Fruit fly (Drosophila melanogaster): Measurements from ENCODE around the gene CG11537.
A peak's percentile ranks its signal among the peaks of the same experiment; 100 is the strongest.

CG11537 gene

DNA sequence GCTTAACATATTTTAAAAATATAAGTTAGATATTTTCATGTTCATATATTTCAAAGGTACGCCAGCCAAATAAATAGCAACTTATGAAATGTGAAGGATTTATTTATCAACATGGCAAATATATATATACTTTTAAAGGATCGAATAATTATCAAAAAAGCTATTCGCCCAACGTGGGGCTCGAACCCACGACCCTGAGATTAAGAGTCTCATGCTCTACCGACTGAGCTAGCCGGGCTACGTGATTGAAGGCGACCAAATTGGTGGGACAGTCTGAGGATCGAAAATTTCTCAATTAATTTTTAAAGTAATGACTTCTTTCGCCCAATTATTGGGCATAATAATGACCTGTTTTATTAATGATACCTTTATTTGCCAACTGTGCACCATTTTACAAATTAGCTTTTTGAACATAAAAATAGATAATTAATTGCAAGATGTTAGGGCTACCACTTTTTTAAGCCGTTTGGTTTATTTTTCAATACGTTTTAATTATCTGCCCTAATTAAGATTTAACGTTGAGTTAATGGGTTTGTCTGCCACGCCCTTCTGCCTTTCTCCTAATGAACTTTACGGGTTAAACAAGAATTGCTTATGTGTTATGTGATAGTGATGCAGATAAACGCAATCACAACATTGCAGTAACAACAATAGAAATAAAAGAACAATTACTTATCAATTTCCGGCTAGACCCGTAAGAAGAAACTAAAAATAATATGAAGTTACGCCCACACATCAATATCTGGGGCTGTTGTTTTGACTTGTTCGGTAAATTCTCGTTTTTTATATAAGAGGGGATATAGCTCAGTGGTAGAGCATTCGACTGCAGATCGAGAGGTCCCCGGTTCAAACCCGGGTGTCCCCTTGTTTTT lies 46.3 kb downstream of the CG11537 start (continued):
- TF ChIP-seq Bgb (GFP tag; IDR thresholded peaks at IDR 0.05; ENCODE audit: partially characterized antibody) (peak; percentile 60), Antp (GFP tag; optimal IDR thresholded peaks at IDR 0.05) (no peak), jing (GFP tag; optimal IDR thresholded peaks at IDR 0.05) (no peak), mld (GFP tag; IDR thresholded peaks at IDR 0.05; ENCODE audit: partially characterized antibody) (peak; percentile 69; the same call in 2 of the 3 replicates), CG7963 (GFP tag; IDR thresholded peaks at IDR 0.05; ENCODE audit: partially characterized antibody) (peak; percentile 67; the same call in 2 of the 3 replicates), pros (GFP tag; optimal IDR thresholded peaks at IDR 0.05) (no peak), slou (GFP tag; optimal IDR thresholded peaks at IDR 0.05) (no peak), Jarid2 (GFP tag; optimal IDR thresholded peaks at IDR 0.05) (no peak), CoRest (tag; optimal IDR thresholded peaks at IDR 0.05) (no peak), Scr (GFP tag; IDR thresholded peaks at IDR 0.05; ENCODE audit: partially characterized antibody) (peak; percentile 45), Hr39 (optimal IDR thresholded peaks at IDR 0.05) (no peak), mam (GFP tag; optimal IDR thresholded peaks at IDR 0.05) (no peak), Fer3 (tag; optimal IDR thresholded peaks at IDR 0.05) (no peak), CG30403 (GFP tag; optimal IDR thresholded peaks at IDR 0.05) (no peak), Sry-δ (GFP tag; optimal IDR thresholded peaks at IDR 0.05) (no peak), Pdp1 (GFP tag; optimal IDR thresholded peaks at IDR 0.05) (peak in 1 of 2 experiments; percentile 68), CG2875 (GFP tag; optimal IDR thresholded peaks at IDR 0.05) (no peak), zfh1 (GFP tag; IDR thresholded peaks at IDR 0.05) (no peak), CG12391 (tag; optimal IDR thresholded peaks at IDR 0.05) (no peak), CG5953 (GFP tag; IDR thresholded peaks at IDR 0.05) (no peak), CG10565 (GFP tag; optimal IDR thresholded peaks at IDR 0.05) (no peak), CG18262 (tag; optimal IDR thresholded peaks at IDR 0.05) (no peak), tgo (GFP tag; IDR thresholded peaks at IDR 0.05) (no peak), Stat92E (GFP tag; optimal IDR thresholded peaks at IDR 0.05) (no peak), Eip74EF (GFP tag; optimal IDR thresholded peaks at IDR 0.05) (no peak), CG11723 (GFP tag; optimal IDR thresholded peaks at IDR 0.05) (no peak), maf-S (GFP tag; optimal IDR thresholded peaks at IDR 0.05) (no peak), CG14965 (GFP tag; optimal IDR thresholded peaks at IDR 0.05; ENCODE audit: borderline replicate concordance) (no peak), fd3F (GFP tag; optimal IDR thresholded peaks at IDR 0.05) (no peak), CG10431 (GFP tag; optimal IDR thresholded peaks at IDR 0.05) (no peak), sr (GFP tag; IDR thresholded peaks at IDR 0.05) (peak; percentile 57; the same call in 1 of the 3 replicates), bbx (GFP tag; IDR thresholded peaks at IDR 0.05; ENCODE audit: partially characterized antibody) (peak; percentile 52), tna (GFP tag; IDR thresholded peaks at IDR 0.05; ENCODE audit: partially characterized antibody) (peak; percentile 61; the same call in 1 of the 2 replicates), bab2 (GFP tag; optimal IDR thresholded peaks at IDR 0.05) (no peak), vvl (GFP tag; IDR thresholded peaks at IDR 0.05) (peak; percentile 13; the same call in 1 of the 2 replicates), nerfin-1 (tag; optimal IDR thresholded peaks at IDR 0.05) (no peak), stwl (tag; optimal IDR thresholded peaks at IDR 0.05) (no peak), Ravus (GFP tag; IDR thresholded peaks at IDR 0.05) (no peak), CG16813 (GFP tag; IDR thresholded peaks at IDR 0.05; ENCODE audit: partially characterized antibody) (peak; percentile 73), crc (GFP tag; optimal IDR thresholded peaks at IDR 0.05) (no peak), pzg (GFP tag; optimal IDR thresholded peaks at IDR 0.05) (no peak), CG8281 (tag; optimal IDR thresholded peaks at IDR 0.05) (no peak), stc (GFP tag; IDR thresholded peaks at IDR 0.05) (no peak), lmd (GFP tag; IDR thresholded peaks at IDR 0.05) (no peak), tx (GFP tag; optimal IDR thresholded peaks at IDR 0.05) (no peak), slp2 (GFP tag; optimal IDR thresholded peaks at IDR 0.05) (no peak), pnt (GFP tag; optimal IDR thresholded peaks at IDR 0.05) (no peak)

Data from whole organism, embryonic.